Worm (Caenorhabditis elegans) whole organism, L4 larva: ENCODE measurements around the gene Y46G5A.20.

Experiments
- D1046.2 ChIP-seq: fragments of 200-800 bp; sonication (Bioruptor generic); IDR thresholded peaks from 2 replicates; pipeline ENCODE4 v1.3.6; 2022; ENCODE audit warnings: missing genetic modification characterization, missing compliant biosample characterization
- F44E2.7 ChIP-seq: fragments of 200-800 bp; sonication (Bioruptor generic); IDR thresholded peaks from 2 replicates; pipeline ENCODE4 v2.1.2; 2022; ENCODE audit warnings: missing genetic modification characterization, missing compliant biosample characterization
- F49E8.2 ChIP-seq: sonication (generic microtip); optimal IDR thresholded peaks from 2 replicates; lab custom pipeline; 2016; ENCODE audit warnings: missing compliant biosample characterization, mild to moderate bottlenecking, missing genetic modification characterization, borderline replicate concordance
- T20F7.1 ChIP-seq: fragments of 200-800 bp; sonication (Bioruptor generic); optimal IDR thresholded peaks from 2 replicates; lab custom pipeline; 2018; ENCODE audit warnings: mild to moderate bottlenecking, missing genetic modification characterization, missing compliant biosample characterization
- T26A8.4 ChIP-seq: fragments of 200-800 bp; sonication (Bioruptor generic); IDR thresholded peaks from 2 replicates; pipeline ENCODE4 v1.3.6; 2022; ENCODE audit warnings: missing genetic modification characterization, missing compliant biosample characterization
- Y105C5A.15 ChIP-seq: fragments of 200-800 bp; sonication (Bioruptor generic); IDR thresholded peaks from 2 replicates; pipeline ENCODE4 v1.3.6; 2022; ENCODE audit warnings: missing genetic modification characterization, missing compliant biosample characterization
- Y48G9A.11 ChIP-seq: fragments of 200-800 bp; sonication (Bioruptor generic); IDR thresholded peaks from 2 replicates; pipeline ENCODE4 v1.3.6; 2022; ENCODE audit warnings: missing genetic modification reagents, missing genetic modification characterization, missing compliant biosample characterization
- Y5F2A.4 ChIP-seq: fragments of 200-800 bp; sonication (Bioruptor generic); optimal IDR thresholded peaks from 2 replicates; lab custom pipeline; 2018; ENCODE audit warnings: mild to moderate bottlenecking, missing genetic modification characterization, missing compliant biosample characterization
- ZK337.2 ChIP-seq: fragments of 200-800 bp; sonication (Bioruptor generic); IDR thresholded peaks from 2 replicates; pipeline ENCODE4 v1.3.6; 2022; ENCODE audit warnings: missing genetic modification reagents, missing genetic modification characterization, missing compliant biosample characterization
- ZK546.5 ChIP-seq, 2 experiments: sonication (generic microtip); optimal IDR thresholded peaks; 2 replicates each; lab custom pipeline; 2017; ENCODE audit warnings: missing biosample characterization in 2 of 2, missing genetic modification characterization in 2 of 2
- aha-1 ChIP-seq: fragments of 150-350 bp; peaks from one replicate; lab custom pipeline; 2014; ENCODE audit warnings: missing biosample characterization, missing genetic modification characterization
- aly-2 ChIP-seq: sonication (generic microtip); optimal IDR thresholded peaks from 2 replicates; lab custom pipeline; 2018; ENCODE audit warnings: missing biosample characterization, missing genetic modification characterization
- arid-1 ChIP-seq: fragments of 200-800 bp; sonication (Bioruptor generic); conservative IDR thresholded peaks from 2 replicates; pipeline ENCODE4 v1.3.6; 2022; ENCODE audit warnings: missing genetic modification reagents, missing genetic modification characterization, missing compliant biosample characterization
- ceh-28 ChIP-seq: fragments of 150-350 bp; optimal IDR thresholded peaks from 2 replicates; lab custom pipeline; 2014; ENCODE audit warnings: missing biosample characterization, missing genetic modification reagents, missing genetic modification characterization
- ceh-32 ChIP-seq: sonication (generic microtip); optimal IDR thresholded peaks from 2 replicates; lab custom pipeline; 2016; ENCODE audit warnings: mild to moderate bottlenecking, missing genetic modification characterization, missing compliant biosample characterization; ENCODE audit not compliant: poor library complexity
- ceh-44 ChIP-seq: fragments of 200-800 bp; sonication (Bioruptor generic); IDR thresholded peaks from 2 replicates; pipeline ENCODE4 v1.3.6; 2022; ENCODE audit warnings: missing genetic modification reagents, missing genetic modification characterization, missing compliant biosample characterization
- ces-1 ChIP-seq: fragments of 150-350 bp; sonication (generic microtip); optimal IDR thresholded peaks from 4 replicates; lab custom pipeline; 2014; ENCODE audit warnings: missing biosample characterization, missing genetic modification reagents, missing genetic modification characterization
- cey-2 ChIP-seq: sonication (generic microtip); optimal IDR thresholded peaks from 3 replicates; lab custom pipeline; 2017; ENCODE audit warnings: missing genetic modification characterization, mild to moderate bottlenecking, missing compliant biosample characterization, antibody characterized with exemption, borderline replicate concordance; ENCODE audit not compliant: insufficient read depth
- daf-12 ChIP-seq: fragments of 150-350 bp; optimal IDR thresholded peaks from 2 replicates; lab custom pipeline; 2014; ENCODE audit warnings: missing biosample characterization, missing genetic modification reagents, missing genetic modification characterization
- daf-16 ChIP-seq, 3 experiments: sonication (generic microtip); optimal IDR thresholded peaks; 2 replicates each; lab custom pipeline; 2016 to 2017; ENCODE audit warnings: missing genetic modification characterization in 3 of 3, missing genetic modification reagents in 3 of 3, mild to moderate bottlenecking in 2 of 3, missing compliant biosample characterization in 2 of 3, missing biosample characterization in 1 of 3, moderate library complexity in 1 of 3
- dmd-8 ChIP-seq: fragments of 200-800 bp; sonication (Bioruptor generic); IDR thresholded peaks from 2 replicates; pipeline ENCODE4 v1.3.6; 2022; ENCODE audit warnings: missing genetic modification characterization, missing compliant biosample characterization
- dpl-1 ChIP-seq: fragments of 150-350 bp; optimal IDR thresholded peaks from 2 replicates; lab custom pipeline; 2014; ENCODE audit warnings: missing biosample characterization, missing genetic modification reagents, missing genetic modification characterization
- duxl-1 ChIP-seq: sonication (generic microtip); optimal IDR thresholded peaks from 2 replicates; lab custom pipeline; 2016; ENCODE audit warnings: mild to moderate bottlenecking, missing genetic modification characterization, moderate library complexity, missing compliant biosample characterization; ENCODE audit not compliant: poor library complexity
- egl-43 ChIP-seq: fragments of 200-800 bp; sonication (Bioruptor generic); IDR thresholded peaks from 2 replicates; pipeline ENCODE4 v1.3.6; 2022; ENCODE audit warnings: missing genetic modification reagents, missing genetic modification characterization, missing compliant biosample characterization
- hlh-11 ChIP-seq: fragments of 200-800 bp; sonication (Bioruptor generic); optimal IDR thresholded peaks from 2 replicates; lab custom pipeline; 2018; ENCODE audit warnings: mild to moderate bottlenecking, missing genetic modification characterization, missing compliant biosample characterization
- lin-1 ChIP-seq: fragments of 200-800 bp; sonication (Bioruptor generic); IDR thresholded peaks from 2 replicates; pipeline ENCODE4 v1.3.6; 2022; ENCODE audit warnings: missing genetic modification reagents, missing genetic modification characterization, missing compliant biosample characterization
- lir-3 ChIP-seq: sonication (generic microtip); optimal IDR thresholded peaks from 2 replicates; lab custom pipeline; 2016; ENCODE audit warnings: mild to moderate bottlenecking, missing genetic modification characterization, missing compliant biosample characterization
- lsy-2 ChIP-seq, 2 experiments: fragments of 150-350 bp in 1 of 2; sonication (generic microtip) in 1 of 2; optimal IDR thresholded peaks; 2 replicates each; lab custom pipeline; 2014 to 2017; ENCODE audit warnings: missing biosample characterization in 2 of 2, missing genetic modification characterization in 2 of 2
- madf-9 ChIP-seq: fragments of 200-800 bp; sonication (Bioruptor generic); conservative IDR thresholded peaks from 2 replicates; pipeline ENCODE4 v1.3.6; 2022; ENCODE audit warnings: missing genetic modification reagents, missing genetic modification characterization, missing compliant biosample characterization
- mdl-1 ChIP-seq, 2 experiments: fragments of 150-350 bp in 1 of 2; sonication (generic microtip) in 1 of 2; optimal IDR thresholded peaks; 2 replicates each; lab custom pipeline; 2014 to 2017; ENCODE audit warnings: missing biosample characterization in 2 of 2, missing genetic modification characterization in 2 of 2
- mes-2 ChIP-seq: sonication (generic microtip); optimal IDR thresholded peaks from 2 replicates; lab custom pipeline; 2016; ENCODE audit warnings: missing genotype, mild to moderate bottlenecking, missing genetic modification characterization, missing compliant biosample characterization; ENCODE audit not compliant: poor library complexity, severe bottlenecking
- mxl-2 ChIP-seq: fragments of 200-800 bp; sonication (Bioruptor generic); conservative IDR thresholded peaks from 2 replicates; pipeline ENCODE4 v1.3.6; 2022; ENCODE audit warnings: missing genetic modification reagents, missing genetic modification characterization, missing compliant biosample characterization
- nhr-10 ChIP-seq: fragments of 150-350 bp; optimal IDR thresholded peaks from 2 replicates; lab custom pipeline; 2014; ENCODE audit warnings: missing biosample characterization, missing genetic modification characterization
- nhr-102 ChIP-seq: sonication (generic microtip); optimal IDR thresholded peaks from 2 replicates; lab custom pipeline; 2016; ENCODE audit warnings: mild to moderate bottlenecking, missing genetic modification characterization, moderate library complexity, missing compliant biosample characterization
- nhr-111 ChIP-seq: fragments of 200-800 bp; sonication (Bioruptor generic); optimal IDR thresholded peaks from 2 replicates; lab custom pipeline; 2018; ENCODE audit warnings: mild to moderate bottlenecking, missing genetic modification characterization, missing compliant biosample characterization
- nhr-28 ChIP-seq: fragments of 150-350 bp; optimal IDR thresholded peaks from 2 replicates; lab custom pipeline; 2014; ENCODE audit warnings: missing biosample characterization, missing genetic modification characterization
- nhr-41 ChIP-seq: fragments of 200-800 bp; sonication (Bioruptor generic); IDR thresholded peaks from 2 replicates; pipeline ENCODE4 v1.3.6; 2022; ENCODE audit warnings: missing genetic modification reagents, missing genetic modification characterization, missing compliant biosample characterization
- nhr-6 ChIP-seq: fragments of 150-350 bp; optimal IDR thresholded peaks from 2 replicates; lab custom pipeline; 2014; ENCODE audit warnings: missing biosample characterization, missing genetic modification characterization
- nhr-77 ChIP-seq: fragments of 150-350 bp; optimal IDR thresholded peaks from 2 replicates; lab custom pipeline; 2014; ENCODE audit warnings: missing biosample characterization, missing genetic modification characterization
- pha-4 ChIP-seq, 2 experiments: fragments of 150-350 bp in 1 of 2; fragments of 200-800 bp in 1 of 2; sonication (Bioruptor generic) in 1 of 2; IDR thresholded peaks in 1 of 2; optimal IDR thresholded peaks in 1 of 2; 2 replicates each; pipeline versions ENCODE4 v1.3.6 to Lab custom; 2014 to 2022; ENCODE audit warnings: missing genetic modification characterization in 2 of 2, missing genetic modification reagents in 2 of 2, missing biosample characterization in 1 of 2, missing compliant biosample characterization in 1 of 2
- php-3 ChIP-seq: fragments of 200-800 bp; sonication (Bioruptor generic); IDR thresholded peaks from 2 replicates; pipeline ENCODE4 v1.3.6; 2022; ENCODE audit warnings: missing genetic modification reagents, missing genetic modification characterization, missing compliant biosample characterization
- snpc-1.2 ChIP-seq: fragments of 200-800 bp; sonication (Bioruptor generic); IDR thresholded peaks from 2 replicates; pipeline ENCODE4 v1.3.6; 2022; ENCODE audit warnings: missing genetic modification reagents, missing genetic modification characterization, missing compliant biosample characterization
- tag-97 ChIP-seq: fragments of 200-800 bp; sonication (Bioruptor generic); IDR thresholded peaks from 2 replicates; pipeline ENCODE4 v1.3.6; 2022; ENCODE audit warnings: missing genetic modification characterization, missing compliant biosample characterization
- tra-1 ChIP-seq: fragments of 200-800 bp; sonication (Bioruptor generic); IDR thresholded peaks from 2 replicates; pipeline ENCODE4 v1.3.6; 2022; ENCODE audit warnings: missing genetic modification reagents, missing genetic modification characterization, missing compliant biosample characterization
- unc-130 ChIP-seq: sonication (generic microtip); optimal IDR thresholded peaks from 2 replicates; lab custom pipeline; 2016; ENCODE audit warnings: missing genetic modification reagents, missing genetic modification characterization, missing compliant biosample characterization
- unc-39 ChIP-seq: sonication (generic microtip); optimal IDR thresholded peaks from 2 replicates; lab custom pipeline; 2017; ENCODE audit warnings: missing biosample characterization, missing genetic modification characterization
- zag-1 ChIP-seq: fragments of 150-350 bp; optimal IDR thresholded peaks from 2 replicates; lab custom pipeline; 2014; ENCODE audit warnings: missing biosample characterization, missing genetic modification characterization
- zfp-2 ChIP-seq: sonication (generic microtip); optimal IDR thresholded peaks from 2 replicates; lab custom pipeline; 2016; ENCODE audit warnings: mild to moderate bottlenecking, missing genetic modification characterization, missing compliant biosample characterization
- zip-11 ChIP-seq: fragments of 200-800 bp; sonication (Bioruptor generic); IDR thresholded peaks from 2 replicates; pipeline ENCODE4 v1.3.6; 2022; ENCODE audit warnings: missing genetic modification characterization, missing compliant biosample characterization
- ztf-11 ChIP-seq: fragments of 150-350 bp; optimal IDR thresholded peaks from 2 replicates; lab custom pipeline; 2014; ENCODE audit warnings: missing biosample characterization, missing genetic modification characterization

The Y46G5A.20 gene

ce11 chrII:12799927-12800522 lies 10.8 kb upstream of the Y46G5A.20 start (continued):
- TF ChIP-seq F49E8.2 (tag; lab: Kevin White, UChicago) (peak; percentile 67), daf-12 (tag; lab: Kevin White, UChicago) (no peak), Y48G9A.11 (GFP tag; lab: Robert Waterston, UW) (peak; percentile 76), Y105C5A.15 (no peak), hlh-11 (tag; lab: Kevin White, UChicago) (peak; percentile 45), Y5F2A.4 (no peak), pha-4 (GFP tag; IDR thresholded peaks at IDR 0.05; lab: Robert Waterston, UW) (no peak), pha-4 (tag; optimal IDR thresholded peaks at IDR 0.05; lab: Kevin White, UChicago) (no peak), madf-9 (no peak), T26A8.4 (GFP tag; lab: Robert Waterston, UW) (no peak), tra-1 (GFP tag; lab: Robert Waterston, UW) (no peak), unc-130 (GFP tag; lab: Kevin White, UChicago) (peak; percentile 29), nhr-28 (peak; percentile 77), arid-1 (GFP tag; lab: Robert Waterston, UW) (no peak), php-3 (GFP tag; lab: Robert Waterston, UW) (no peak), ztf-11 (tag; lab: Kevin White, UChicago) (no peak), lir-3 (tag; lab: Kevin White, UChicago) (no peak), nhr-77 (tag; lab: Kevin White, UChicago) (no peak), lsy-2 (tag; optimal IDR thresholded peaks at IDR 0.05; lab: Kevin White, UChicago) (peak; percentile 68 to 89), nhr-111 (GFP tag; lab: Kevin White, UChicago) (no peak), ceh-44 (GFP tag; lab: Robert Waterston, UW) (no peak), duxl-1 (tag; lab: Kevin White, UChicago) (no peak), ces-1 (GFP tag; lab: Kevin White, UChicago) (no peak), D1046.2 (GFP tag; lab: Robert Waterston, UW) (no peak), dmd-8 (no peak), nhr-6 (tag; lab: Kevin White, UChicago) (no peak), mdl-1 (tag; optimal IDR thresholded peaks at IDR 0.05; lab: Kevin White, UChicago) (peak in 1 of 2 experiments; percentile 46), tag-97 (GFP tag; lab: Robert Waterston, UW) (no peak), dpl-1 (peak; percentile 39), mes-2 (peak; percentile 20), aha-1 (peak; percentile 38), lin-1 (no peak), nhr-10 (tag; lab: Kevin White, UChicago) (no peak), ceh-32 (tag; lab: Kevin White, UChicago) (no peak), nhr-102 (tag; lab: Kevin White, UChicago) (no peak), zip-11 (no peak), mxl-2 (GFP tag; lab: Robert Waterston, UW) (no peak), nhr-41 (no peak), egl-43 (GFP tag; lab: Robert Waterston, UW) (no peak), snpc-1.2 (GFP tag; lab: Robert Waterston, UW) (peak; percentile 29; the same call in 1 of the 2 replicates), cey-2 (no peak), F44E2.7 (no peak), unc-39 (tag; lab: Kevin White, UChicago) (no peak), aly-2 (no peak), ZK337.2 (no peak), zag-1 (tag; lab: Kevin White, UChicago) (no peak), T20F7.1 (GFP tag; lab: Kevin White, UChicago) (no peak), daf-16 (GFP tag; optimal IDR thresholded peaks at IDR 0.05; lab: Kevin White, UChicago) (no peak), daf-16 (tag; optimal IDR thresholded peaks at IDR 0.05; lab: Kevin White, UChicago) (no peak), ceh-28 (tag; lab: Kevin White, UChicago) (no peak), ZK546.5 (tag; optimal IDR thresholded peaks at IDR 0.05; lab: Kevin White, UChicago) (no peak), zfp-2 (tag; lab: Kevin White, UChicago) (no peak)
